Fruit fly (Drosophila melanogaster) whole organism, embryonic: ENCODE data around the gene ich.
A peak's percentile ranks its signal among the peaks of the same experiment; 100 is the strongest.

ENCODE experiments used
- CG10267 ChIP-seq: fragments of 200-800 bp; sonication (Bioruptor generic); optimal IDR thresholded peaks from 2 replicates; lab custom pipeline; 2018; ENCODE audit warnings: missing biosample characterization, mild to moderate bottlenecking, missing genetic modification characterization, moderate library complexity
- CG10979 ChIP-seq: fragments of 200-800 bp; sonication (Bioruptor generic); optimal IDR thresholded peaks from 2 replicates; lab custom pipeline; 2018; ENCODE audit warnings: missing biosample characterization, mild to moderate bottlenecking, missing genetic modification characterization, moderate library complexity
- CG11504 ChIP-seq: fragments of 200-800 bp; sonication (Bioruptor generic); optimal IDR thresholded peaks from 3 replicates; lab custom pipeline; 2019; ENCODE audit warnings: missing biosample characterization, mild to moderate bottlenecking, missing genetic modification characterization, moderate library complexity
- CG12155 ChIP-seq: fragments of 200-800 bp; sonication (Bioruptor generic); optimal IDR thresholded peaks from 3 replicates; lab custom pipeline; 2016; ENCODE audit warnings: missing biosample characterization, missing genetic modification characterization
- CG12769 ChIP-seq: fragments of 200-800 bp; sonication (Bioruptor generic); optimal IDR thresholded peaks from 2 replicates; lab custom pipeline; 2019; ENCODE audit warnings: missing biosample characterization, mild to moderate bottlenecking, missing genetic modification characterization, moderate library complexity
- CG15479 ChIP-seq: fragments of 200-800 bp; sonication (Bioruptor generic); optimal IDR thresholded peaks from 3 replicates; lab custom pipeline; 2019; ENCODE audit warnings: missing biosample characterization, mild to moderate bottlenecking, missing genetic modification characterization, moderate library complexity
- CG17612 ChIP-seq: fragments of 200-800 bp; sonication (Bioruptor generic); IDR thresholded peaks from 2 replicates; pipeline ENCODE4 v1.3.6; 2022; ENCODE audit warnings: missing biosample characterization, missing genetic modification characterization
- CG17829 ChIP-seq: fragments of 200-800 bp; optimal IDR thresholded peaks from 2 replicates; lab custom pipeline; 2019; ENCODE audit warnings: missing biosample characterization, mild to moderate bottlenecking, missing genetic modification characterization, moderate library complexity
- CG2199 ChIP-seq: fragments of 200-800 bp; sonication (Bioruptor generic); IDR thresholded peaks from 3 replicates; pipeline ENCODE4 v1.3.6; 2022; ENCODE audit warnings: missing biosample characterization, missing genetic modification characterization
- CG30020 ChIP-seq: fragments of 200-800 bp; optimal IDR thresholded peaks from 2 replicates; lab custom pipeline; 2019; ENCODE audit warnings: missing biosample characterization, mild to moderate bottlenecking, missing genetic modification characterization, moderate library complexity
- CG31388 ChIP-seq: fragments of 200-800 bp; sonication (Bioruptor generic); optimal IDR thresholded peaks from 2 replicates; lab custom pipeline; 2016; ENCODE audit warnings: missing biosample characterization, missing genetic modification characterization
- CG3163 ChIP-seq: fragments of 200-800 bp; sonication (Bioruptor generic); optimal IDR thresholded peaks from 3 replicates; lab custom pipeline; 2016; ENCODE audit warnings: missing biosample characterization, missing genetic modification characterization
- CG32532 ChIP-seq: fragments of 200-800 bp; sonication (Bioruptor generic); IDR thresholded peaks from 2 replicates; pipeline ENCODE4 v1.3.6; 2022; ENCODE audit warnings: missing biosample characterization, missing genetic modification characterization
- CG3847 ChIP-seq: fragments of 200-800 bp; sonication (Bioruptor generic); IDR thresholded peaks from 2 replicates; pipeline ENCODE4 v1.3.6; 2022; ENCODE audit warnings: missing biosample characterization, missing genetic modification characterization
- CG6765 ChIP-seq: fragments of 200-800 bp; sonication (Bioruptor generic); optimal IDR thresholded peaks from 3 replicates; lab custom pipeline; 2017; ENCODE audit warnings: missing biosample characterization, mild to moderate bottlenecking, missing genetic modification characterization
- CG6854 ChIP-seq: fragments of 200-800 bp; sonication (Bioruptor generic); optimal IDR thresholded peaks from 3 replicates; lab custom pipeline; 2017; ENCODE audit warnings: missing biosample characterization, mild to moderate bottlenecking, missing genetic modification characterization
- CG7372 ChIP-seq: fragments of 200-800 bp; sonication (Bioruptor generic); IDR thresholded peaks from 2 replicates; pipeline ENCODE4 v1.3.6; 2022; ENCODE audit warnings: missing biosample characterization, missing genetic modification characterization
- CG7839 ChIP-seq: fragments of 200-800 bp; sonication (Bioruptor generic); optimal IDR thresholded peaks from 3 replicates; lab custom pipeline; 2018; ENCODE audit warnings: missing biosample characterization, mild to moderate bottlenecking, missing genetic modification characterization, moderate library complexity
- CG7928 ChIP-seq: fragments of 200-800 bp; sonication (Bioruptor generic); optimal IDR thresholded peaks from 2 replicates; lab custom pipeline; 2017; ENCODE audit warnings: missing biosample characterization, mild to moderate bottlenecking, missing genetic modification characterization
- CG8290 ChIP-seq, 3 experiments: fragments of 200-800 bp; sonication (Bioruptor generic); optimal IDR thresholded peaks; 2 replicates each; lab custom pipeline; 2016 to 2019; ENCODE audit warnings: missing biosample characterization in 3 of 3, missing genetic modification characterization in 3 of 3, mild to moderate bottlenecking in 2 of 3, moderate library complexity in 1 of 3
- CG9817 ChIP-seq: fragments of 200-800 bp; sonication (Bioruptor generic); optimal IDR thresholded peaks from 2 replicates; lab custom pipeline; 2018; ENCODE audit warnings: missing biosample characterization, mild to moderate bottlenecking, missing genetic modification characterization, moderate library complexity
- D19A ChIP-seq: fragments of 200-800 bp; optimal IDR thresholded peaks from 3 replicates; lab custom pipeline; 2019; ENCODE audit warnings: missing biosample characterization, mild to moderate bottlenecking, missing genetic modification characterization, moderate library complexity
- Dip2 ChIP-seq: fragments of 200-800 bp; sonication (Bioruptor generic); IDR thresholded peaks from 2 replicates; pipeline ENCODE4 v1.3.6; 2022; ENCODE audit warnings: missing biosample characterization, missing genetic modification characterization
- Eip74EF ChIP-seq, 2 experiments: fragments of 200-800 bp in 1 of 2; fragments of >200 bp in 1 of 2; sonication (Bioruptor generic) in 1 of 2; optimal IDR thresholded peaks; 2 replicates each; lab custom pipeline; 2017 to 2019; ENCODE audit warnings: missing biosample characterization in 2 of 2, missing genetic modification characterization in 2 of 2, mild to moderate bottlenecking in 1 of 2, moderate library complexity in 1 of 2
- GATAe ChIP-seq: fragments of 200-800 bp; sonication (Bioruptor generic); conservative IDR thresholded peaks from 2 replicates; pipeline ENCODE4 v1.3.6; 2022; ENCODE audit warnings: missing biosample characterization, missing genetic modification characterization
- MESR4 ChIP-seq: fragments of 200-800 bp; sonication (Bioruptor generic); optimal IDR thresholded peaks from 2 replicates; lab custom pipeline; 2018; ENCODE audit warnings: missing biosample characterization, mild to moderate bottlenecking, missing genetic modification characterization, moderate library complexity
- Med ChIP-seq: fragments of 200-800 bp; sonication (Bioruptor generic); peaks from one replicate; lab custom pipeline; 2016; ENCODE audit warnings: missing biosample characterization, missing genetic modification characterization, mild to moderate bottlenecking, inconsistent platforms, moderate library complexity
- Opbp ChIP-seq: fragments of 200-800 bp; sonication (Bioruptor generic); IDR thresholded peaks from 3 replicates; pipeline ENCODE4 v1.3.6; 2022; ENCODE audit warnings: missing biosample characterization, missing genetic modification characterization; ENCODE audit not compliant: partially characterized antibody
- Pdp1 ChIP-seq, 2 experiments: fragments of 200-800 bp; sonication (Bioruptor generic); optimal IDR thresholded peaks; 3 replicates each; lab custom pipeline; 2016; ENCODE audit warnings: missing biosample characterization in 2 of 2, missing genetic modification characterization in 2 of 2, mild to moderate bottlenecking in 1 of 2, moderate library complexity in 1 of 2
- Rfx ChIP-seq: fragments of 200-800 bp; sonication (Bioruptor generic); IDR thresholded peaks from 2 replicates; pipeline ENCODE4 v1.3.6; 2022; ENCODE audit warnings: missing biosample characterization, missing genetic modification characterization
- Scr ChIP-seq: fragments of 200-800 bp; sonication (Bioruptor generic); IDR thresholded peaks from 2 replicates; pipeline ENCODE4 v1.3.6; 2022; ENCODE audit warnings: missing biosample characterization, missing genetic modification characterization; ENCODE audit not compliant: partially characterized antibody
- Sin3A ChIP-seq: fragments of >200 bp; optimal IDR thresholded peaks from 2 replicates; lab custom pipeline; 2018
- Sox100B ChIP-seq: fragments of 200-800 bp; sonication (Bioruptor generic); optimal IDR thresholded peaks from 3 replicates; lab custom pipeline; 2018; ENCODE audit warnings: missing biosample characterization, mild to moderate bottlenecking, missing genetic modification characterization
- Vsx1 ChIP-seq: fragments of 200-800 bp; sonication (Bioruptor generic); optimal IDR thresholded peaks from 2 replicates; lab custom pipeline; 2017; ENCODE audit warnings: missing biosample characterization, mild to moderate bottlenecking, missing genetic modification characterization, missing genetic modification reagents
- YL-1 ChIP-seq: fragments of 200-800 bp; sonication (Bioruptor generic); optimal IDR thresholded peaks from 3 replicates; lab custom pipeline; 2017; ENCODE audit warnings: missing biosample characterization, mild to moderate bottlenecking, missing genetic modification characterization
- ash1 ChIP-seq: fragments of 200-800 bp; sonication (Bioruptor generic); optimal IDR thresholded peaks from 2 replicates; lab custom pipeline; 2018; ENCODE audit warnings: missing biosample characterization, mild to moderate bottlenecking, missing genetic modification characterization
- chif ChIP-seq, 2 experiments: fragments of 200-800 bp; sonication (Bioruptor generic); optimal IDR thresholded peaks; 3 replicates each; lab custom pipeline; 2016; ENCODE audit warnings: missing biosample characterization in 2 of 2, missing genetic modification characterization in 2 of 2
- dati ChIP-seq: fragments of 200-800 bp; sonication (Bioruptor generic); IDR thresholded peaks from 2 replicates; pipeline ENCODE4 v1.3.6; 2022; ENCODE audit warnings: missing biosample characterization, missing genetic modification characterization
- eve ChIP-seq, 2 experiments: fragments of >200 bp; optimal IDR thresholded peaks; 2 replicates each; lab custom pipeline; 2017; ENCODE audit warnings: missing biosample characterization in 2 of 2, missing genetic modification characterization in 2 of 2
- ham ChIP-seq: fragments of 200-800 bp; sonication (Bioruptor generic); IDR thresholded peaks from 2 replicates; pipeline ENCODE4 v1.3.6; 2022; ENCODE audit warnings: missing biosample characterization, missing genetic modification characterization
- ken ChIP-seq: fragments of 200-800 bp; sonication (Bioruptor generic); IDR thresholded peaks from 3 replicates; pipeline ENCODE4 v1.3.6; 2022; ENCODE audit warnings: missing biosample characterization, missing genetic modification characterization
- lilli ChIP-seq: fragments of 200-800 bp; sonication (Bioruptor generic); optimal IDR thresholded peaks from 3 replicates; lab custom pipeline; 2016; ENCODE audit warnings: missing biosample characterization, missing genetic modification characterization
- nau ChIP-seq: fragments of 200-800 bp; sonication (Bioruptor generic); optimal IDR thresholded peaks from 3 replicates; lab custom pipeline; 2017; ENCODE audit warnings: missing biosample characterization, mild to moderate bottlenecking, missing genetic modification characterization, missing genetic modification reagents
- phol ChIP-seq: fragments of 200-800 bp; sonication (Bioruptor generic); optimal IDR thresholded peaks from 3 replicates; lab custom pipeline; 2018; ENCODE audit warnings: missing biosample characterization, mild to moderate bottlenecking, missing genetic modification characterization, moderate library complexity
- tin ChIP-seq: fragments of 200-800 bp; sonication (Bioruptor generic); optimal IDR thresholded peaks from 3 replicates; lab custom pipeline; 2016; ENCODE audit warnings: missing biosample characterization, missing genetic modification characterization
- trem ChIP-seq: fragments of 200-800 bp; optimal IDR thresholded peaks from 3 replicates; lab custom pipeline; 2019; ENCODE audit warnings: missing biosample characterization, mild to moderate bottlenecking, missing genetic modification characterization, moderate library complexity
- vfl ChIP-seq: fragments of 200-800 bp; sonication (Bioruptor generic); optimal IDR thresholded peaks from 2 replicates; lab custom pipeline; 2016; ENCODE audit warnings: missing biosample characterization, missing genetic modification characterization

Gene ich

DNA sequence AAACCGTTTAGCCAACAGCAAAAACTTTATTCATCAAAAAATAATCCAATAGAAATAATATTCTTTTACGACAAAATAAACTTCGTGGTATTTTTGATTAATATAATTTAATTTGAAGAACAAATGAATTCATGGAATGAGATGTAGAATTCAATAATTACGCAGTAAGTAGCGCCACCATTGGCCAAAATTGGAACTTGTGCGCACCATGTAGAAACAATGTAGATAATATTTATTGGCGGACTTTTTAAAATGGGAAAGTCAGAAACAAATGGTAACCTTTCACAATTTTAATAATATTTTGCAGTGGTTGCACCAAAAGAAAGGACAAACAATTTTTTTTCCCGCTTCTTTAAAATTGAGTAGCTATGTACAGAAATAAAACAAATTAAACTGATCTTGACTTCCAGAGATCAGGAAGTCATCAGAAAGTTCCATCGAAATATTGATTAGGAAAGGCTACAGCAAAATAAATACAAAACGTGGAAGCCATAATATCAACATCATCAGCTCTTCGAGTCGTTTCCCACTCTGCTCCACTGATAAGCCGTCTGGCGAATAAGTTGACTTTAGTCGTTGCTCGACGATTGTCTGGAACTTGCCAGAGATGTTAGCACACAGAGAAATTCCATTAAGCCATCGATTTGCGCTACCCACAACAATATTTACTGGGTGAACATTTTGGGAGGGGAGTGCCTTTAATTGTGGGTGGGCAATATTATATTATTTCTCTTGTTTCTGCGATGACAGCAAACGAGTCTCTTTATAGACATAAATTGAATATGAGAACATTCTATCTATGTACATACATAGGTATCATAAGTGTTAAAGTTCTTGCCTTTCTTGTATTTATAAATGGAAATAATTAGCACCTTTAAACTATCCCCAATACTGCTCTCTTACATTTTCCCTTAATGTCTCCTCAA lies 17.3 kb upstream of the ich start (continued):
- no peak for TF ChIP-seq CG10979
- TF ChIP-seq CG15479 (GFP tag; lab: Kevin White, UChicago) = no peak
- TF ChIP-seq phol (tag; lab: Kevin White, UChicago) = peak; percentile 16
- no peak for TF ChIP-seq eve (GFP tag; optimal IDR thresholded peaks at IDR 0.05; lab: Kevin White, UChicago)
- no peak for TF ChIP-seq CG8290 (GFP tag; optimal IDR thresholded peaks at IDR 0.05; lab: Kevin White, UChicago)
- peak in 1 of 2 experiments; percentile 34 for TF ChIP-seq CG8290 (tag; optimal IDR thresholded peaks at IDR 0.05; lab: Kevin White, UChicago)
- peak; percentile 58; the same call in 1 of the 2 replicates for TF ChIP-seq CG32532 (GFP tag; lab: Robert Waterston, UW)
- no peak for TF ChIP-seq Dip2 (GFP tag; lab: Robert Waterston, UW)
- no peak for TF ChIP-seq tin
- TF ChIP-seq CG3847 (GFP tag; lab: Robert Waterston, UW) = 0 out of 2 replicates have a peak, but pooled peaks have one; percentile 15
- TF ChIP-seq trem (tag; lab: Kevin White, UChicago) = peak; percentile 27
- no peak for TF ChIP-seq ham (GFP tag; lab: Robert Waterston, UW)
- no peak for TF ChIP-seq Sin3A (lab: Kevin White, UChicago)
- TF ChIP-seq YL-1 (GFP tag; lab: Kevin White, UChicago) = no peak
- no peak for TF ChIP-seq CG30020 (tag; lab: Kevin White, UChicago)
- no peak for TF ChIP-seq dati
- TF ChIP-seq CG7839 (tag; lab: Kevin White, UChicago) = peak; percentile 25
- no peak for TF ChIP-seq ash1 (GFP tag; lab: Kevin White, UChicago)
- TF ChIP-seq CG7372 (GFP tag; lab: Robert Waterston, UW) = no peak
- TF ChIP-seq CG11504 = peak; percentile 65
- peak; percentile 57 for TF ChIP-seq Med (GFP tag; lab: Kevin White, UChicago)
- TF ChIP-seq CG7928 (GFP tag; lab: Kevin White, UChicago) = no peak
- TF ChIP-seq ken (GFP tag; lab: Robert Waterston, UW) = 0 out of 3 replicates have a peak, but pooled peaks have one; percentile 30
- peak; percentile 56; the same call in 2 of the 3 replicates for TF ChIP-seq Opbp (GFP tag; lab: Robert Waterston, UW)
- 0 out of 2 replicates have a peak, but pooled peaks have one; percentile 20 for TF ChIP-seq Scr (GFP tag; lab: Robert Waterston, UW)
- peak; percentile 95 for TF ChIP-seq CG3163 (GFP tag; lab: Kevin White, UChicago)
- TF ChIP-seq CG10267 (tag; lab: Kevin White, UChicago) = peak; percentile 17
- no peak; the same call in none of the 2 replicates for TF ChIP-seq Rfx (GFP tag; lab: Robert Waterston, UW)
- no peak for TF ChIP-seq lilli (GFP tag; lab: Kevin White, UChicago)
- TF ChIP-seq GATAe (GFP tag; lab: Robert Waterston, UW) = no peak
- peak; percentile 56 for TF ChIP-seq CG6854 (GFP tag; lab: Kevin White, UChicago)
- TF ChIP-seq CG17612 (GFP tag; lab: Robert Waterston, UW) = no peak
- TF ChIP-seq CG12769 (tag; lab: Kevin White, UChicago) = peak; percentile 6
- TF ChIP-seq CG2199 (GFP tag; lab: Robert Waterston, UW) = peak; percentile 82; the same call in 2 of the 3 replicates
- TF ChIP-seq CG9817 (tag; lab: Kevin White, UChicago) = peak; percentile 23
- TF ChIP-seq D19A = peak; percentile 25
- TF ChIP-seq Sox100B (GFP tag; lab: Kevin White, UChicago) = no peak
- peak; percentile 53 for TF ChIP-seq Vsx1 (GFP tag; lab: Kevin White, UChicago)
- TF ChIP-seq CG31388 = no peak
- TF ChIP-seq Eip74EF (GFP tag; optimal IDR thresholded peaks at IDR 0.05; lab: Kevin White, UChicago) = peak in 1 of 2 experiments; percentile 22
- TF ChIP-seq Pdp1 (GFP tag; optimal IDR thresholded peaks at IDR 0.05; lab: Kevin White, UChicago) = peak in 1 of 2 experiments; percentile 41
- peak; percentile 16 for TF ChIP-seq CG17829 (tag; lab: Kevin White, UChicago)
- TF ChIP-seq nau (GFP tag; lab: Kevin White, UChicago) = peak; percentile 17
- no peak for TF ChIP-seq vfl (GFP tag; lab: Kevin White, UChicago)
- TF ChIP-seq chif (GFP tag; optimal IDR thresholded peaks at IDR 0.05; lab: Kevin White, UChicago) = peak in 1 of 2 experiments; percentile 30
- peak; percentile 2 for TF ChIP-seq CG6765 (GFP tag; lab: Kevin White, UChicago)
- TF ChIP-seq MESR4 (GFP tag; lab: Kevin White, UChicago) = no peak
- TF ChIP-seq CG12155 (GFP tag; lab: Kevin White, UChicago) = peak; percentile 6
